Fruit fly (Drosophila melanogaster): ENCODE data around the gene CG7632.

Gene CG7632

DNA sequence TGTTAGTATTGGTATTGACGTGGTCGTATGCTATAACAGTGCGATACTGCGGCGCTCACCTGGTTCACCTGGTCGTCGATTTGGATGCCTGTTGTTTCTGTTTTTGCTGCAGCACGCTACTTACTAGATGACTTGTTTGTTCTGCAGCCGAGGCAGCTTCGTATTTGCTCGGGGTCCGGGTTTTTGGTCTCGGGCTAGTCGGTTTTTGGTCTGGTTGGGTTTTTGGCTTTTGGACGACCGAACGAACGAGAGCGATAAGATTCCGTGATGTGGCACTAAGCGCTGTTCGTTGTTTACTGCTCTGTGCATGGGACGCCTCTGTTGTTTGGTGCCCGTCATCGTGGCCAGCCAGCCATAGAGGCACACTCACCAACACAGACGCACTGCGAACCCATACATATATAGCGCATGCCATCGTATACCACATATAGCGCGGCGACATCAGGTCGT, 44.5 kb downstream of the CG7632 start, which contains the start of gene ebd2 (continued):
- TF ChIP-seq kni (GFP tag; optimal IDR thresholded peaks at IDR 0.05), result peak; percentile 72
- TF ChIP-seq CG4854 (GFP tag; optimal IDR thresholded peaks at IDR 0.05), result no peak
- peak; percentile 95 for TF ChIP-seq CG13894 (tag; optimal IDR thresholded peaks at IDR 0.05)
- peak; percentile 3 for TF ChIP-seq CG15269 (tag; optimal IDR thresholded peaks at IDR 0.05)
- TF ChIP-seq CG8281 (tag; optimal IDR thresholded peaks at IDR 0.05), result no peak
- no peak for TF ChIP-seq Kr (GFP tag; optimal IDR thresholded peaks at IDR 0.05)
- peak; percentile 27 for TF ChIP-seq Dad (GFP tag; optimal IDR thresholded peaks at IDR 0.05)
- no peak for TF ChIP-seq Fer2 (tag; optimal IDR thresholded peaks at IDR 0.05)
- peak; percentile 18 for TF ChIP-seq mirr (GFP tag; optimal IDR thresholded peaks at IDR 0.05)
- peak; percentile 1 for TF ChIP-seq CG4424 (GFP tag; optimal IDR thresholded peaks at IDR 0.05)
- no peak for TF ChIP-seq disco-r (GFP tag; optimal IDR thresholded peaks at IDR 0.05)
- TF ChIP-seq CG11247 (GFP tag; IDR thresholded peaks at IDR 0.05), result no peak
- TF ChIP-seq caup (GFP tag; optimal IDR thresholded peaks at IDR 0.05; ENCODE audit: severe bottlenecking), result peak; percentile 40
- TF ChIP-seq CoRest (tag; optimal IDR thresholded peaks at IDR 0.05), result peak; percentile 6
- no peak for TF ChIP-seq CG32772 (GFP tag; IDR thresholded peaks at IDR 0.05)
- TF ChIP-seq Adf1 (GFP tag; IDR thresholded peaks at IDR 0.05), result peak; percentile 59
- TF ChIP-seq lilli (GFP tag; optimal IDR thresholded peaks at IDR 0.05), result no peak
- TF ChIP-seq CG14014 (GFP tag; IDR thresholded peaks at IDR 0.05), result peak; percentile 30; the same call in 1 of the 2 replicates
- peak in 1 of 2 experiments; percentile 71 for TF ChIP-seq Pdp1 (GFP tag; optimal IDR thresholded peaks at IDR 0.05)
- peak; percentile 48 for TF ChIP-seq CG13624 (GFP tag; optimal IDR thresholded peaks at IDR 0.05)
- TF ChIP-seq CG7745 (tag; optimal IDR thresholded peaks at IDR 0.05), result no peak
- 0 out of 3 replicates have a peak, but pooled peaks have one; percentile 4 for TF ChIP-seq sr (GFP tag; IDR thresholded peaks at IDR 0.05)
- peak; percentile 34 for TF ChIP-seq dmrt99B (tag; optimal IDR thresholded peaks at IDR 0.05)
- TF ChIP-seq cwo (GFP tag; optimal IDR thresholded peaks at IDR 0.05), result peak; percentile 73
- no peak for TF ChIP-seq Mes4 (GFP tag; optimal IDR thresholded peaks at IDR 0.05)
- TF ChIP-seq tx (GFP tag; optimal IDR thresholded peaks at IDR 0.05), result no peak
- TF ChIP-seq CG17568 (GFP tag; optimal IDR thresholded peaks at IDR 0.05), result peak; percentile 44
- TF ChIP-seq CG10979 (tag; optimal IDR thresholded peaks at IDR 0.05), result no peak
- no peak for TF ChIP-seq B-H1 (GFP tag; IDR thresholded peaks at IDR 0.05)
- peak; percentile 30 for TF ChIP-seq CG11504 (tag; optimal IDR thresholded peaks at IDR 0.05)
- no peak for TF ChIP-seq hkb (optimal IDR thresholded peaks at IDR 0.05)
- peak; percentile 6; the same call in 1 of the 2 replicates for TF ChIP-seq hkb (GFP tag; IDR thresholded peaks at IDR 0.05)
- peak; percentile 49; the same call in 1 of the 3 replicates for TF ChIP-seq Dbx (GFP tag; IDR thresholded peaks at IDR 0.05)
- peak; percentile 63 for TF ChIP-seq Atf6 (GFP tag; IDR thresholded peaks at IDR 0.05)
- 0 out of 2 replicates have a peak, but pooled peaks have one; percentile 10 for TF ChIP-seq CG11085 (GFP tag; IDR thresholded peaks at IDR 0.05)
- no peak for TF ChIP-seq ssp (GFP tag; IDR thresholded peaks at IDR 0.05)
- peak; percentile 55 for TF ChIP-seq exex (tag; optimal IDR thresholded peaks at IDR 0.05)
- no peak for TF ChIP-seq sima (GFP tag; optimal IDR thresholded peaks at IDR 0.05)
- TF ChIP-seq Bgb (GFP tag; IDR thresholded peaks at IDR 0.05; ENCODE audit: partially characterized antibody), result 0 out of 2 replicates have a peak, but pooled peaks have one; percentile 5
- peak; percentile 31; the same call in 1 of the 2 replicates for TF ChIP-seq CG32532 (GFP tag; IDR thresholded peaks at IDR 0.05)
- TF ChIP-seq lola (GFP tag; optimal IDR thresholded peaks at IDR 0.05), result no peak
- peak; percentile 53 for TF ChIP-seq CG15073 (GFP tag; optimal IDR thresholded peaks at IDR 0.05)
- peak; percentile 17; the same call in 1 of the 2 replicates for TF ChIP-seq ranshi (GFP tag; IDR thresholded peaks at IDR 0.05)
- no peak for TF ChIP-seq CG3065 (GFP tag; optimal IDR thresholded peaks at IDR 0.05)
- peak; percentile 67 for TF ChIP-seq CG6765 (GFP tag; optimal IDR thresholded peaks at IDR 0.05)
- TF ChIP-seq CG13287 (GFP tag; IDR thresholded peaks at IDR 0.05; ENCODE audit: partially characterized antibody), result peak; percentile 30; the same call in 1 of the 2 replicates
- TF ChIP-seq Hr3 (GFP tag; optimal IDR thresholded peaks at IDR 0.05), result no peak
- TF ChIP-seq Doc3 (GFP tag; IDR thresholded peaks at IDR 0.05; ENCODE audit: partially characterized antibody), result 0 out of 3 replicates have a peak, but pooled peaks have one; percentile 26
- TF ChIP-seq so (GFP tag; IDR thresholded peaks at IDR 0.05), result 0 out of 3 replicates have a peak, but pooled peaks have one; percentile 5
